Worm (Caenorhabditis elegans) whole organism, young adult: Measurements from ENCODE around the gene C50C3.12.

Experiments
- C06A6.2 ChIP-seq: fragments of 200-800 bp; sonication (Bioruptor generic); conservative IDR thresholded peaks from 2 replicates; pipeline ENCODE4 v1.3.6; 2022; ENCODE audit warnings: missing genetic modification characterization, missing compliant biosample characterization
- C17E4.6 ChIP-seq: fragments of 200-800 bp; sonication (Bioruptor generic); IDR thresholded peaks from 2 replicates; pipeline ENCODE4 v1.3.6; 2022; ENCODE audit warnings: missing genetic modification reagents, missing genetic modification characterization, missing compliant biosample characterization
- F23B12.7 ChIP-seq: sonication (generic microtip); optimal IDR thresholded peaks from 2 replicates; lab custom pipeline; 2017; ENCODE audit warnings: missing genetic modification characterization, mild to moderate bottlenecking, missing compliant biosample characterization, antibody characterized with exemption, moderate library complexity; ENCODE audit not compliant: insufficient read depth
- F52B5.7 ChIP-seq: sonication (generic microtip); optimal IDR thresholded peaks from 2 replicates; lab custom pipeline; 2016; ENCODE audit warnings: mild to moderate bottlenecking, missing genetic modification characterization, missing compliant biosample characterization
- F55B11.4 ChIP-seq: sonication (generic microtip); optimal IDR thresholded peaks from 2 replicates; lab custom pipeline; 2016; ENCODE audit warnings: missing compliant biosample characterization, missing genetic modification characterization, borderline replicate concordance; ENCODE audit not compliant: insufficient read depth
- K11D2.4 ChIP-seq: fragments of 200-800 bp; sonication (Bioruptor generic); IDR thresholded peaks from 2 replicates; pipeline ENCODE4 v1.3.6; 2022; ENCODE audit warnings: missing genetic modification reagents, missing genetic modification characterization, missing compliant biosample characterization
- Y56A3A.18 ChIP-seq: fragments of 200-800 bp; sonication (Bioruptor generic); IDR thresholded peaks from 2 replicates; pipeline ENCODE4 v1.3.6; 2022; ENCODE audit warnings: missing genetic modification reagents, missing genetic modification characterization, missing compliant biosample characterization
- aptf-3 ChIP-seq: fragments of 200-800 bp; sonication (Bioruptor generic); IDR thresholded peaks from 2 replicates; pipeline ENCODE4 v1.3.6; 2022; ENCODE audit warnings: missing genetic modification characterization, missing compliant biosample characterization
- athp-1 ChIP-seq: sonication (generic microtip); optimal IDR thresholded peaks from 2 replicates; lab custom pipeline; 2017; ENCODE audit warnings: mild to moderate bottlenecking, missing genetic modification characterization, missing compliant biosample characterization
- attf-5 ChIP-seq: fragments of 200-800 bp; sonication (Bioruptor generic); optimal IDR thresholded peaks from 2 replicates; lab custom pipeline; 2018; ENCODE audit warnings: mild to moderate bottlenecking, missing genetic modification characterization, missing compliant biosample characterization
- bed-1 ChIP-seq: fragments of 200-800 bp; sonication (Bioruptor generic); IDR thresholded peaks from 2 replicates; pipeline ENCODE4 v1.3.6; 2022; ENCODE audit warnings: missing genetic modification reagents, missing genetic modification characterization, missing compliant biosample characterization
- ceh-91 ChIP-seq: fragments of 200-800 bp; sonication (Bioruptor generic); IDR thresholded peaks from 2 replicates; pipeline ENCODE4 v1.3.6; 2022; ENCODE audit warnings: missing genetic modification reagents, missing genetic modification characterization, missing compliant biosample characterization
- dox-1 ChIP-seq: fragments of 200-800 bp; sonication (Bioruptor generic); IDR thresholded peaks from 2 replicates; pipeline ENCODE4 v1.3.6; 2022; ENCODE audit warnings: missing genetic modification reagents, missing genetic modification characterization, missing compliant biosample characterization
- dpff-1 ChIP-seq: sonication (generic microtip); optimal IDR thresholded peaks from 2 replicates; lab custom pipeline; 2017; ENCODE audit warnings: mild to moderate bottlenecking, missing genetic modification characterization, missing compliant biosample characterization
- dpl-1 ChIP-seq: fragments of 150-350 bp; optimal IDR thresholded peaks from 2 replicates; lab custom pipeline; 2014; ENCODE audit warnings: missing biosample characterization, missing genetic modification reagents, missing genetic modification characterization
- efl-1 ChIP-seq: fragments of 150-350 bp; optimal IDR thresholded peaks from 2 replicates; lab custom pipeline; 2014; ENCODE audit warnings: missing biosample characterization, missing genetic modification reagents, missing genetic modification characterization
- egl-18 ChIP-seq: fragments of 200-800 bp; sonication (Bioruptor generic); IDR thresholded peaks from 2 replicates; pipeline ENCODE4 v1.3.6; 2022; ENCODE audit warnings: missing genetic modification reagents, missing genetic modification characterization, missing compliant biosample characterization
- ets-4 ChIP-seq: fragments of 200-800 bp; sonication (Bioruptor generic); optimal IDR thresholded peaks from 2 replicates; lab custom pipeline; 2018; ENCODE audit warnings: mild to moderate bottlenecking, missing genetic modification characterization, missing compliant biosample characterization
- him-1 ChIP-seq: sonication (generic microtip); optimal IDR thresholded peaks from 2 replicates; lab custom pipeline; 2016; ENCODE audit warnings: missing genotype, missing genetic modification reagents, missing genetic modification characterization, missing compliant biosample characterization
- hmg-20 ChIP-seq: fragments of 200-800 bp; sonication (Bioruptor generic); IDR thresholded peaks from 2 replicates; pipeline ENCODE4 v1.3.6; 2022; ENCODE audit warnings: missing genetic modification reagents, missing genetic modification characterization, missing compliant biosample characterization
- hrde-1 ChIP-seq: sonication (generic microtip); optimal IDR thresholded peaks from 2 replicates; lab custom pipeline; 2016; ENCODE audit warnings: missing genetic modification characterization, mild to moderate bottlenecking, missing compliant biosample characterization, moderate library complexity, missing genotype, missing genetic modification reagents, borderline replicate concordance
- let-607 ChIP-seq, 2 experiments: fragments of 200-800 bp in 1 of 2; sonication (Bioruptor generic) in 1 of 2; sonication (generic microtip) in 1 of 2; optimal IDR thresholded peaks; 2 replicates each; lab custom pipeline; 2016 to 2018; ENCODE audit warnings: mild to moderate bottlenecking in 2 of 2, missing compliant biosample characterization in 2 of 2, missing genetic modification characterization in 2 of 2, moderate library complexity in 2 of 2, missing genotype in 1 of 2
- lin-40 ChIP-seq: sonication (generic microtip); optimal IDR thresholded peaks from 2 replicates; lab custom pipeline; 2016; ENCODE audit warnings: missing genetic modification characterization, mild to moderate bottlenecking, missing compliant biosample characterization, missing genotype, missing genetic modification reagents
- lir-1 ChIP-seq: fragments of 200-800 bp; sonication (Bioruptor generic); conservative IDR thresholded peaks from 2 replicates; pipeline ENCODE4 v1.3.6; 2022; ENCODE audit warnings: missing genetic modification reagents, missing genetic modification characterization, missing compliant biosample characterization
- lsy-27 ChIP-seq: sonication (generic microtip); optimal IDR thresholded peaks from 2 replicates; lab custom pipeline; 2017; ENCODE audit warnings: missing genetic modification characterization, mild to moderate bottlenecking, missing compliant biosample characterization, antibody characterized with exemption, missing genotype, borderline replicate concordance; ENCODE audit not compliant: insufficient read depth
- madf-3 ChIP-seq: fragments of 200-800 bp; sonication (Bioruptor generic); IDR thresholded peaks from 2 replicates; pipeline ENCODE4 v1.3.6; 2022; ENCODE audit warnings: missing genetic modification reagents, missing genetic modification characterization, missing compliant biosample characterization
- madf-8 ChIP-seq: fragments of 200-800 bp; sonication (Bioruptor generic); conservative IDR thresholded peaks from 2 replicates; pipeline ENCODE4 v1.3.6; 2022; ENCODE audit warnings: missing genetic modification reagents, missing genetic modification characterization, missing compliant biosample characterization
- mxl-1 ChIP-seq: sonication (generic microtip); optimal IDR thresholded peaks from 2 replicates; lab custom pipeline; 2016; ENCODE audit warnings: missing genetic modification characterization, missing compliant biosample characterization
- nfya-2 ChIP-seq: fragments of 200-800 bp; sonication (Bioruptor generic); IDR thresholded peaks from 2 replicates; pipeline ENCODE4 v1.3.6; 2022; ENCODE audit warnings: missing genetic modification reagents, missing genetic modification characterization, missing compliant biosample characterization
- nhr-120 ChIP-seq: fragments of 200-800 bp; sonication (Bioruptor generic); IDR thresholded peaks from 2 replicates; pipeline ENCODE4 v1.3.6; 2022; ENCODE audit warnings: missing genetic modification characterization, missing compliant biosample characterization
- nhr-80 ChIP-seq: sonication (generic microtip); optimal IDR thresholded peaks from 2 replicates; lab custom pipeline; 2016; ENCODE audit warnings: missing genetic modification characterization, missing compliant biosample characterization
- rcor-1 ChIP-seq: fragments of 200-800 bp; sonication (Bioruptor generic); IDR thresholded peaks from 2 replicates; pipeline ENCODE4 v1.3.6; 2022; ENCODE audit warnings: missing genetic modification reagents, missing genetic modification characterization, missing compliant biosample characterization
- snpc-3.4 ChIP-seq: sonication (generic microtip); optimal IDR thresholded peaks from 2 replicates; lab custom pipeline; 2017; ENCODE audit warnings: missing genetic modification characterization, mild to moderate bottlenecking, missing compliant biosample characterization, antibody characterized with exemption, moderate library complexity, missing genotype, missing genetic modification reagents
- unc-130 ChIP-seq: sonication (generic microtip); optimal IDR thresholded peaks from 2 replicates; lab custom pipeline; 2016; ENCODE audit warnings: missing genetic modification reagents, missing genetic modification characterization, missing compliant biosample characterization
- xnd-1 ChIP-seq: sonication (generic microtip); optimal IDR thresholded peaks from 2 replicates; lab custom pipeline; 2016; ENCODE audit warnings: missing genotype, missing genetic modification reagents, missing genetic modification characterization, missing compliant biosample characterization

Gene C50C3.12

ce11 chrIII:8133346-8133745 is 43.0 kb upstream of the C50C3.12 start, which contains the start of gene C14B9.2:
Gene C14B9.2, plus strand, starts transcription at chrIII:8133665.
- TF ChIP-seq nhr-80 (tag; lab: Kevin White, UChicago) (peak; percentile 55), attf-5 (GFP tag; lab: Kevin White, UChicago) (peak; percentile 24), dox-1 (GFP tag; lab: Robert Waterston, UW) (0 out of 2 replicates have a peak, but pooled peaks have one; percentile 34), madf-3 (GFP tag; lab: Robert Waterston, UW) (no peak), let-607 (tag; optimal IDR thresholded peaks at IDR 0.05; lab: Kevin White, UChicago) (peak; percentile 59 to 88)

ce11 chrIII:8136517-8137099 is 39.8 kb upstream of the C50C3.12 start:
- TF ChIP-seq bed-1 (GFP tag; lab: Robert Waterston, UW): no peak
- no peak for TF ChIP-seq athp-1 (tag; lab: Kevin White, UChicago)
- TF ChIP-seq lir-1 (GFP tag; lab: Robert Waterston, UW): no peak
- no peak for TF ChIP-seq F23B12.7 (tag; lab: Kevin White, UChicago)
- no peak for TF ChIP-seq ceh-91 (GFP tag; lab: Robert Waterston, UW)
- TF ChIP-seq nhr-120 (GFP tag; lab: Robert Waterston, UW): no peak
- no peak for TF ChIP-seq lin-40
- no peak for TF ChIP-seq F52B5.7 (tag; lab: Kevin White, UChicago)
- no peak for TF ChIP-seq C06A6.2 (GFP tag; lab: Robert Waterston, UW)
- no peak for TF ChIP-seq egl-18 (GFP tag; lab: Robert Waterston, UW)
- no peak for TF ChIP-seq snpc-3.4 (tag; lab: Kevin White, UChicago)
- TF ChIP-seq hmg-20 (GFP tag; lab: Robert Waterston, UW): no peak
- no peak for TF ChIP-seq rcor-1 (GFP tag; lab: Robert Waterston, UW)
- no peak for TF ChIP-seq madf-8
- no peak for TF ChIP-seq hrde-1
- TF ChIP-seq Y56A3A.18 (GFP tag; lab: Robert Waterston, UW): no peak
- TF ChIP-seq F55B11.4 (tag; lab: Kevin White, UChicago): no peak
- TF ChIP-seq ets-4 (GFP tag; lab: Kevin White, UChicago): no peak
- TF ChIP-seq aptf-3 (GFP tag; lab: Robert Waterston, UW): no peak
- TF ChIP-seq unc-130 (GFP tag; lab: Kevin White, UChicago): no peak

- TF ChIP-seq K11D2.4 (no peak), C17E4.6 (no peak), snpc-3.4 (tag; lab: Kevin White, UChicago) (no peak), dpff-1 (tag; lab: Kevin White, UChicago) (no peak), dpl-1 (GFP tag; lab: Kevin White, UChicago) (no peak), efl-1 (GFP tag; lab: Kevin White, UChicago) (no peak), him-1 (no peak), nfya-2 (GFP tag; lab: Robert Waterston, UW) (no peak), aptf-3 (GFP tag; lab: Robert Waterston, UW) (no peak), mxl-1 (tag; lab: Kevin White, UChicago) (no peak), xnd-1 (tag; lab: Kevin White, UChicago) (no peak), lsy-27 (no peak)
- TF ChIP-seq, all 124 proteins: peak for 0
Measured at ce11 chrIII:8137777-8138176, 38.6 kb upstream of the C50C3.12 start, which contains the start of gene hsp-12.2. Gene hsp-12.2, plus strand, starts transcription at chrIII:8138077.
